Worm (Caenorhabditis elegans) whole organism, young adult: ENCODE data around the gene C07A9.9.

Experiments used
- F52B5.7 ChIP-seq: sonication (generic microtip); optimal IDR thresholded peaks from 2 replicates; lab custom pipeline; 2016; ENCODE audit warnings: mild to moderate bottlenecking, missing genetic modification characterization, missing compliant biosample characterization
- ama-1 ChIP-seq, 3 experiments: fragments of 150-350 bp in 1 of 3; sonication (generic microtip) in 2 of 3; optimal IDR thresholded peaks; 2 replicates each; lab custom pipeline; 2014 to 2018; ENCODE audit warnings: missing biosample characterization in 2 of 3, missing genetic modification characterization in 2 of 3, missing genetic modification reagents in 2 of 3
- ceh-100 ChIP-seq: fragments of 200-800 bp; sonication (Bioruptor generic); IDR thresholded peaks from 2 replicates; pipeline ENCODE4 v1.3.6; 2022; ENCODE audit warnings: missing genetic modification reagents, missing genetic modification characterization, missing compliant biosample characterization
- hlh-26 ChIP-seq: fragments of 200-800 bp; sonication (Bioruptor generic); conservative IDR thresholded peaks from 2 replicates; pipeline ENCODE4 v1.3.6; 2022; ENCODE audit warnings: missing genetic modification reagents, missing genetic modification characterization, missing compliant biosample characterization
- hmg-20 ChIP-seq: fragments of 200-800 bp; sonication (Bioruptor generic); IDR thresholded peaks from 2 replicates; pipeline ENCODE4 v1.3.6; 2022; ENCODE audit warnings: missing genetic modification reagents, missing genetic modification characterization, missing compliant biosample characterization
- lin-35 ChIP-seq, 3 experiments: fragments of 150-350 bp in 2 of 3; sonication (generic microtip) in 1 of 3; optimal IDR thresholded peaks; 2 replicates each; lab custom pipeline; 2014 to 2018; ENCODE audit warnings: missing biosample characterization in 3 of 3, missing genetic modification characterization in 3 of 3, missing genetic modification reagents in 3 of 3
- lsy-27 ChIP-seq: sonication (generic microtip); optimal IDR thresholded peaks from 2 replicates; lab custom pipeline; 2017; ENCODE audit warnings: missing genetic modification characterization, mild to moderate bottlenecking, missing compliant biosample characterization, antibody characterized with exemption, missing genotype, borderline replicate concordance; ENCODE audit not compliant: insufficient read depth
- nhr-120 ChIP-seq: fragments of 200-800 bp; sonication (Bioruptor generic); IDR thresholded peaks from 2 replicates; pipeline ENCODE4 v1.3.6; 2022; ENCODE audit warnings: missing genetic modification characterization, missing compliant biosample characterization
- nhr-90 ChIP-seq: sonication (generic microtip); optimal IDR thresholded peaks from 2 replicates; lab custom pipeline; 2016; ENCODE audit warnings: missing genotype, mild to moderate bottlenecking, missing genetic modification characterization, missing compliant biosample characterization
- pha-4 ChIP-seq: fragments of 150-350 bp; sonication (generic microtip); optimal IDR thresholded peaks from 2 replicates; lab custom pipeline; 2014; ENCODE audit warnings: missing biosample characterization, missing genetic modification reagents, missing genetic modification characterization
- tlf-1 ChIP-seq: fragments of 200-800 bp; sonication (Bioruptor generic); optimal IDR thresholded peaks from 2 replicates; lab custom pipeline; 2018; ENCODE audit warnings: mild to moderate bottlenecking, missing genetic modification characterization, missing compliant biosample characterization
- xnd-1 ChIP-seq: sonication (generic microtip); optimal IDR thresholded peaks from 2 replicates; lab custom pipeline; 2016; ENCODE audit warnings: missing genotype, missing genetic modification reagents, missing genetic modification characterization, missing compliant biosample characterization

ce11 chrIII:9669546-9669945, 2.1 kb upstream of the C07A9.9 start:
- no peak for TF ChIP-seq nhr-120 (GFP tag; lab: Robert Waterston, UW)
- no peak for TF ChIP-seq xnd-1 (tag; lab: Kevin White, UChicago)
- TF ChIP-seq hlh-26 (GFP tag; lab: Robert Waterston, UW): no peak
- no peak for TF ChIP-seq pha-4 (tag; lab: Kevin White, UChicago)
- TF ChIP-seq lin-35 (GFP tag; optimal IDR thresholded peaks at IDR 0.05; lab: Kevin White, UChicago): no peak
- TF ChIP-seq hmg-20 (GFP tag; lab: Robert Waterston, UW): no peak
- no peak for TF ChIP-seq tlf-1 (GFP tag; lab: Kevin White, UChicago)
- TF ChIP-seq F52B5.7 (tag; lab: Kevin White, UChicago): no peak
- TF ChIP-seq ceh-100 (GFP tag; lab: Robert Waterston, UW): no peak
- no peak for TF ChIP-seq nhr-90 (tag; lab: Kevin White, UChicago)
- no peak for TF ChIP-seq ama-1 (optimal IDR thresholded peaks at IDR 0.05; lab: Kevin White, UChicago)
- no peak for TF ChIP-seq ama-1 (GFP tag; optimal IDR thresholded peaks at IDR 0.05; lab: Kevin White, UChicago)
- TF ChIP-seq lsy-27 (tag; lab: Kevin White, UChicago): no peak
